Worm (Caenorhabditis elegans): ENCODE measurements around the gene taf-10.

taf-10 gene

ce11 chrV:4686680-4687470, at the start of gene taf-10 (continued):
- TF ChIP-seq nhr-84 (tag; optimal IDR thresholded peaks at IDR 0.05): no peak
- TF ChIP-seq F16B12.6 (tag; optimal IDR thresholded peaks at IDR 0.05): no peak
- TF ChIP-seq zag-1 (tag; optimal IDR thresholded peaks at IDR 0.05): no peak
- TF ChIP-seq unc-86 (tag; optimal IDR thresholded peaks at IDR 0.05): peak; percentile 11
- peak in 1 of 3 experiments; percentile 67 for TF ChIP-seq ceh-82 (tag; optimal IDR thresholded peaks at IDR 0.05)
- no peak for TF ChIP-seq nhr-77 (tag; optimal IDR thresholded peaks at IDR 0.05)
- peak; percentile 62 for TF ChIP-seq nhr-20 (tag; optimal IDR thresholded peaks at IDR 0.05)
- no peak for TF ChIP-seq vab-15 (tag; optimal IDR thresholded peaks at IDR 0.05)
- no peak for TF ChIP-seq aly-2 (tag; optimal IDR thresholded peaks at IDR 0.05)
- no peak for TF ChIP-seq nhr-76 (tag; optimal IDR thresholded peaks at IDR 0.05)
- TF ChIP-seq C16A3.4 (tag; optimal IDR thresholded peaks at IDR 0.05): peak; percentile 61
- peak; percentile 67 for TF ChIP-seq snu-23 (GFP tag; optimal IDR thresholded peaks at IDR 0.05)
- peak; percentile 55 to 61 for TF ChIP-seq efl-1 (optimal IDR thresholded peaks at IDR 0.05)
- peak; percentile 51 to 96 for TF ChIP-seq efl-1 (GFP tag; optimal IDR thresholded peaks at IDR 0.05 in 1 of 2)
- TF ChIP-seq lin-14 (GFP tag; optimal IDR thresholded peaks at IDR 0.05): peak; percentile 75
- TF ChIP-seq sox-4 (tag; optimal IDR thresholded peaks at IDR 0.05): no peak
- no peak for TF ChIP-seq ceh-88 (GFP tag; IDR thresholded peaks at IDR 0.05)
- TF ChIP-seq zip-4 (GFP tag; optimal IDR thresholded peaks at IDR 0.05): no peak
- TF ChIP-seq lin-13 (GFP tag; optimal IDR thresholded peaks at IDR 0.05): no peak
- TF ChIP-seq nhr-85 (tag): peak; percentile 84
- TF ChIP-seq pqm-1 (tag; optimal IDR thresholded peaks at IDR 0.05): no peak
- peak; percentile 73 for TF ChIP-seq nhr-71 (tag; optimal IDR thresholded peaks at IDR 0.05)
- TF ChIP-seq ets-5 (GFP tag; IDR thresholded peaks at IDR 0.05): no peak
- no peak for TF ChIP-seq jun-1 (tag; optimal IDR thresholded peaks at IDR 0.05)
- no peak for TF ChIP-seq nhr-12 (tag; optimal IDR thresholded peaks at IDR 0.05)
- no peak for TF ChIP-seq fkh-4 (tag; optimal IDR thresholded peaks at IDR 0.05; ENCODE audit: borderline replicate concordance)
- no peak for TF ChIP-seq ztf-4 (tag; optimal IDR thresholded peaks at IDR 0.05)
- TF ChIP-seq tlp-1 (tag; optimal IDR thresholded peaks at IDR 0.05): no peak
- peak; percentile 21 for TF ChIP-seq lir-3 (tag; optimal IDR thresholded peaks at IDR 0.05; ENCODE audit: poor library complexity)
- no peak for TF ChIP-seq hpl-2 (GFP tag; optimal IDR thresholded peaks at IDR 0.05)
- TF ChIP-seq ceh-8 (GFP tag; optimal IDR thresholded peaks at IDR 0.05): no peak
- TF ChIP-seq nhr-237 (tag; optimal IDR thresholded peaks at IDR 0.05): no peak
- no peak for TF ChIP-seq mab-9 (GFP tag; IDR thresholded peaks at IDR 0.05)
- no peak for TF ChIP-seq aha-1 (tag; optimal IDR thresholded peaks at IDR 0.05)

- TF ChIP-seq hlh-4 (tag; optimal IDR thresholded peaks at IDR 0.05) (no peak), unc-86 (tag; optimal IDR thresholded peaks at IDR 0.05) (no peak), lir-3 (tag; optimal IDR thresholded peaks at IDR 0.05; ENCODE audit: poor library complexity) (no peak), efl-1 (optimal IDR thresholded peaks at IDR 0.05) (no peak), efl-1 (GFP tag; optimal IDR thresholded peaks at IDR 0.05 in 1 of 2) (no peak), fkh-10 (GFP tag; optimal IDR thresholded peaks at IDR 0.05) (no peak), alr-1 (tag; optimal IDR thresholded peaks at IDR 0.05; ENCODE audit: borderline replicate concordance) (no peak), ceh-82 (tag; optimal IDR thresholded peaks at IDR 0.05) (no peak), aha-1 (tag; optimal IDR thresholded peaks at IDR 0.05) (no peak)
Observed at ce11 chrV:4637153-4637552, 49.8 kb upstream of the taf-10 start.

- TF ChIP-seq elt-2 (tag; optimal IDR thresholded peaks at IDR 0.05): no peak
- no peak for TF ChIP-seq dpl-1 (GFP tag; optimal IDR thresholded peaks at IDR 0.05)
- TF ChIP-seq unc-98 (GFP tag; IDR thresholded peaks at IDR 0.05): no peak
- TF ChIP-seq fos-1 (tag; optimal IDR thresholded peaks at IDR 0.05): no peak
- no peak for TF ChIP-seq lir-3 (tag; optimal IDR thresholded peaks at IDR 0.05; ENCODE audit: poor library complexity)
- TF ChIP-seq unc-30 (tag; optimal IDR thresholded peaks at IDR 0.05): no peak
- no peak for TF ChIP-seq nhr-77 (tag; optimal IDR thresholded peaks at IDR 0.05)
- no peak for TF ChIP-seq egl-13 (tag; optimal IDR thresholded peaks at IDR 0.05)
- TF ChIP-seq fkh-8 (tag; optimal IDR thresholded peaks at IDR 0.05): no peak
- TF ChIP-seq ztf-11 (tag; optimal IDR thresholded peaks at IDR 0.05): no peak
- TF ChIP-seq ztf-4 (tag; optimal IDR thresholded peaks at IDR 0.05): no peak
- no peak for TF ChIP-seq aly-2 (tag; optimal IDR thresholded peaks at IDR 0.05)
- TF ChIP-seq nhr-20 (tag; optimal IDR thresholded peaks at IDR 0.05): peak; percentile 23
- no peak for TF ChIP-seq xbp-1 (tag; optimal IDR thresholded peaks at IDR 0.05)
- TF ChIP-seq nhr-85 (tag): peak; percentile 52
- TF ChIP-seq grh-1 (GFP tag; IDR thresholded peaks at IDR 0.05): no peak
- no peak for TF ChIP-seq unc-62 (GFP tag; optimal IDR thresholded peaks at IDR 0.05)
- no peak for TF ChIP-seq hpl-2 (GFP tag; optimal IDR thresholded peaks at IDR 0.05)
Observed at ce11 chrV:4640501-4641150, 46.3 kb upstream of the taf-10 start.

All from whole organism, L1 larva.